Worm (Caenorhabditis elegans): ENCODE results near the gene cct-2.

ce11 chrII:8973516-8974043, 46.0 kb downstream of the cct-2 start, which contains the start of gene tomm-40:
- TF ChIP-seq B0336.3 (GFP tag; IDR thresholded peaks at IDR 0.05): no peak
- TF ChIP-seq unc-62 (GFP tag; optimal IDR thresholded peaks at IDR 0.05): no peak
- TF ChIP-seq ets-4 (GFP tag; optimal IDR thresholded peaks at IDR 0.05): no peak
- TF ChIP-seq nhr-90 (tag; optimal IDR thresholded peaks at IDR 0.05): no peak
- no peak for TF ChIP-seq Y56A3A.18 (GFP tag; IDR thresholded peaks at IDR 0.05)
- TF ChIP-seq egrh-3 (GFP tag; IDR thresholded peaks at IDR 0.05): no peak
- TF ChIP-seq chd-7 (tag; optimal IDR thresholded peaks at IDR 0.05): no peak
- no peak for TF ChIP-seq hlh-26 (GFP tag; conservative IDR thresholded peaks at IDR 0.05)
- no peak for TF ChIP-seq F49E8.2 (tag; optimal IDR thresholded peaks at IDR 0.05; ENCODE audit: insufficient read depth)
- no peak for TF ChIP-seq ZK185.1 (tag; optimal IDR thresholded peaks at IDR 0.05; ENCODE audit: poor library complexity, severe bottlenecking)
- no peak for TF ChIP-seq let-526 (GFP tag; IDR thresholded peaks at IDR 0.05)
